Fruit fly (Drosophila melanogaster): ENCODE data around the gene Arp3.

DNA sequence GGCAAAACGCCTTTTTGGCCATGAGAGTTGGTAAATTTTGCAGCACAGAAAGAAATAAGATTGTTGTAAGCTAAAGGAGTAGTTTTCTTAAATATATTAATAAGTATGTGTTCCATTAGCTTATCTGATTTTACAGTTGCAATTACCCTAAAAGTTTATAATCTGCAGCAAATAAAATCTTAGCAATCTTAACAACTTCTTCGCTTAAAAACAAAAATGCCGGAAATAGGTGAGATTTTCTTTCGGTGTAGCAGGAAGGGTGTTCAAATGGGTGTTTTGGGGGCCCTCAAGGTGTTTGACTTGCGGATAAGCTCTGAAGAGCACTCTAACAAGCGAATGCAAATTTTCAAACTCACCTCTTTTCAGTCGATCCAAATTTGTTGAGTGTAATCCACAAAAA is 35.1 kb upstream of the Arp3 start:
- TF ChIP-seq h (GFP tag; optimal IDR thresholded peaks at IDR 0.05) (no peak), Sp1 (GFP tag; optimal IDR thresholded peaks at IDR 0.05) (no peak)
